Worm (Caenorhabditis elegans) whole organism, mixed stage, embryonic: ENCODE data around the gene papl-1.
A peak's percentile ranks its signal among the peaks of the same experiment; 100 is the strongest.

ENCODE experiments used
- bed-3 ChIP-seq: fragments of 200-800 bp; sonication (Bioruptor generic); optimal IDR thresholded peaks from 3 replicates; lab custom pipeline; 2018; ENCODE audit warnings: mild to moderate bottlenecking, missing genetic modification characterization, moderate library complexity, missing compliant biosample characterization
- blmp-1 ChIP-seq: fragments of 150-350 bp; optimal IDR thresholded peaks from 2 replicates; lab custom pipeline; 2014; ENCODE audit warnings: missing biosample characterization, missing genetic modification characterization
- ceh-39 ChIP-seq: fragments of 150-350 bp; optimal IDR thresholded peaks from 2 replicates; lab custom pipeline; 2014; ENCODE audit warnings: missing biosample characterization, missing genetic modification characterization
- ceh-43 ChIP-seq: fragments of 200-800 bp; sonication (Bioruptor generic); optimal IDR thresholded peaks from 2 replicates; lab custom pipeline; 2018; ENCODE audit warnings: mild to moderate bottlenecking, missing genetic modification characterization, moderate library complexity, missing compliant biosample characterization
- ceh-83 ChIP-seq: fragments of 200-800 bp; sonication (Bioruptor generic); optimal IDR thresholded peaks from 2 replicates; lab custom pipeline; 2018; ENCODE audit warnings: mild to moderate bottlenecking, missing genetic modification characterization, missing compliant biosample characterization
- ces-1 ChIP-seq: fragments of 150-350 bp; optimal IDR thresholded peaks from 2 replicates; lab custom pipeline; 2014; ENCODE audit warnings: missing biosample characterization, missing genetic modification reagents, missing genetic modification characterization
- cnd-1 ChIP-seq: fragments of 200-800 bp; sonication (Bioruptor generic); optimal IDR thresholded peaks from 2 replicates; lab custom pipeline; 2018; ENCODE audit warnings: mild to moderate bottlenecking, missing genetic modification characterization, missing compliant biosample characterization
- drap-1 ChIP-seq: fragments of 200-800 bp; sonication (Bioruptor generic); optimal IDR thresholded peaks from 3 replicates; lab custom pipeline; 2018; ENCODE audit warnings: mild to moderate bottlenecking, missing genetic modification characterization, missing compliant biosample characterization
- elt-1 ChIP-seq: sonication (generic microtip); optimal IDR thresholded peaks from 2 replicates; lab custom pipeline; 2017; ENCODE audit warnings: missing genetic modification characterization, mild to moderate bottlenecking, missing compliant biosample characterization, antibody characterized with exemption, moderate library complexity, borderline replicate concordance; ENCODE audit not compliant: insufficient read depth
- elt-3 ChIP-seq: fragments of 150-350 bp; optimal IDR thresholded peaks from 2 replicates; lab custom pipeline; 2014; ENCODE audit warnings: missing biosample characterization, missing genetic modification characterization
- hlh-1 ChIP-seq: fragments of 150-350 bp; optimal IDR thresholded peaks from 2 replicates; lab custom pipeline; 2014; ENCODE audit warnings: missing biosample characterization, missing genetic modification reagents, missing genetic modification characterization
- lin-13 ChIP-seq: fragments of 150-350 bp; optimal IDR thresholded peaks from 2 replicates; lab custom pipeline; 2014; ENCODE audit warnings: missing biosample characterization, missing genetic modification characterization
- lin-32 ChIP-seq: fragments of 200-800 bp; sonication (Bioruptor generic); optimal IDR thresholded peaks from 2 replicates; lab custom pipeline; 2018; ENCODE audit warnings: mild to moderate bottlenecking, missing genetic modification characterization, missing compliant biosample characterization
- lsy-2 ChIP-seq: fragments of 150-350 bp; optimal IDR thresholded peaks from 2 replicates; lab custom pipeline; 2014; ENCODE audit warnings: missing biosample characterization, missing genetic modification characterization
- mep-1 ChIP-seq: fragments of 150-350 bp; optimal IDR thresholded peaks from 2 replicates; lab custom pipeline; 2017; ENCODE audit warnings: missing biosample characterization, missing genetic modification reagents, missing genetic modification characterization, inconsistent platforms
- mls-2 ChIP-seq: sonication (generic microtip); optimal IDR thresholded peaks from 2 replicates; lab custom pipeline; 2016; ENCODE audit warnings: mild to moderate bottlenecking, missing genetic modification characterization, moderate library complexity, missing compliant biosample characterization
- nhr-12 ChIP-seq: fragments of 150-350 bp; optimal IDR thresholded peaks from 2 replicates; lab custom pipeline; 2014; ENCODE audit warnings: missing biosample characterization, missing genetic modification characterization
- nhr-237 ChIP-seq: fragments of 150-350 bp; optimal IDR thresholded peaks from 2 replicates; lab custom pipeline; 2014; ENCODE audit warnings: missing biosample characterization, missing genetic modification characterization
- nhr-28 ChIP-seq: fragments of 150-350 bp; optimal IDR thresholded peaks from 2 replicates; lab custom pipeline; 2014; ENCODE audit warnings: missing biosample characterization, missing genetic modification characterization
- sem-2 ChIP-seq: fragments of 200-800 bp; sonication (Bioruptor generic); optimal IDR thresholded peaks from 2 replicates; lab custom pipeline; 2018; ENCODE audit warnings: mild to moderate bottlenecking, missing genetic modification characterization, missing compliant biosample characterization
- snpc-4 ChIP-seq: fragments of 150-350 bp; optimal IDR thresholded peaks from 2 replicates; lab custom pipeline; 2014; ENCODE audit warnings: missing biosample characterization, missing genetic modification characterization
- sptf-1 ChIP-seq: sonication (generic microtip); optimal IDR thresholded peaks from 2 replicates; lab custom pipeline; 2017; ENCODE audit warnings: mild to moderate bottlenecking, missing genetic modification characterization, moderate library complexity, missing compliant biosample characterization
- unc-120 ChIP-seq: sonication (generic microtip); optimal IDR thresholded peaks from 2 replicates; lab custom pipeline; 2017; ENCODE audit warnings: missing genetic modification characterization, missing compliant biosample characterization; ENCODE audit not compliant: poor library complexity, severe bottlenecking
- unc-39 ChIP-seq: fragments of 150-350 bp; optimal IDR thresholded peaks from 2 replicates; lab custom pipeline; 2014; ENCODE audit warnings: missing biosample characterization, missing genetic modification characterization
- unc-62 ChIP-seq: fragments of 150-350 bp; optimal IDR thresholded peaks from 2 replicates; lab custom pipeline; 2014; ENCODE audit warnings: missing biosample characterization, missing genetic modification reagents, missing genetic modification characterization
- zip-8 ChIP-seq: fragments of 150-350 bp; optimal IDR thresholded peaks from 2 replicates; lab custom pipeline; 2014; ENCODE audit warnings: missing biosample characterization, missing genetic modification characterization
- ztf-11 ChIP-seq: fragments of 150-350 bp; optimal IDR thresholded peaks from 2 replicates; lab custom pipeline; 2014; ENCODE audit warnings: missing biosample characterization, missing genetic modification characterization

The papl-1 gene

DNA sequence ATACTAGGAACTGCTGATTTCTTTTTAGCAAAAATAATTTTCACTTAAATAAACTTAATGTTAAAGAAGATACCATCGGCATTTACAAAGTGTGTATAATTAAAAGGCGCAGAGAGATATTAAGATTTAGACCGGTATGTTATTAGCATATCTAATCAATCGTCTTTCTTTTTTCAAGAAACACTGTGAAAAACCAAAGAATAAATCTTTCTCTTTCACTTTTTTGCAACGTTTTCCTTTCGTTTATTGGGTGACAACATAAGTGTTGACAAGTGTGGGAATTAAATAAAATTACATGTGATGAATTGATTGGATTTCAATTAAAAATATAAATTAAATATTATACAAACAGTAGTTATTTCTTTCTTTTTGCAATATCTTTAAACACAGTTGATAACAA lies 7.2 kb downstream of the papl-1 start, which contains the start of gene C15C8.8:
TSS of gene C15C8.8 (minus strand) at position 101 of the 400 bp plus-strand sequence.
- TF ChIP-seq elt-3 (no peak), nhr-237 (tag; lab: Kevin White, UChicago) (no peak), snpc-4 (no peak), bed-3 (GFP tag; lab: Kevin White, UChicago) (no peak), mep-1 (tag; lab: Kevin White, UChicago) (no peak), lin-32 (GFP tag; lab: Kevin White, UChicago) (no peak), sptf-1 (tag; lab: Kevin White, UChicago) (no peak)

- TF ChIP-seq elt-1 (tag; lab: Kevin White, UChicago) (no peak), lin-32 (GFP tag; lab: Kevin White, UChicago) (no peak), nhr-237 (tag; lab: Kevin White, UChicago) (no peak), ztf-11 (no peak), unc-62 (GFP tag; lab: Kevin White, UChicago) (no peak), elt-3 (no peak), lin-13 (tag; lab: Kevin White, UChicago) (no peak), snpc-4 (no peak), ceh-43 (GFP tag; lab: Kevin White, UChicago) (no peak), mls-2 (no peak), cnd-1 (tag; lab: Kevin White, UChicago) (no peak), bed-3 (GFP tag; lab: Kevin White, UChicago) (no peak), drap-1 (GFP tag; lab: Kevin White, UChicago) (no peak), nhr-12 (tag; lab: Kevin White, UChicago) (no peak)
These were observed 8.0 kb downstream of the papl-1 start, which contains the start of gene C15C8.6 for ce11 chrV:12751495-12752050. C15C8.6 (minus strand) TSS chrV:12751545.

DNA sequence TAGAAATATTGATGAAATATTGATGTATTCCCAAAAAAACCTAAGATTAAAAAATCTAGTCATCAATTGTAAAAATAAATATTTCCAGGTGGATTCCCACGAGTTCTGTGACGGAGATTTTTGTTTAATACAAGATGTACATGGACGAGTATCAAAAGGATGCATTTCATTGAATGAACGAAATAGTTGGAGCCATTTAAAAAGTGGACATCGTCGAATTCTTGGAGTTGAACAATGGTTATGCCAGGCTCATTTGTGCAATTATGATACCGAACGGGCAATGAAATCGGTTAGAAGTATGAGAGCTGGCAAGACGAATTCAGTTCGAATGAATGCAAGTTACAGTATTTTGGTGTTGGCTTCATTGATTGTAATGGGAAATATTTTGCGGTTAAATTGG lies 10.0 kb downstream of the papl-1 start:
- TF ChIP-seq blmp-1 (tag; lab: Kevin White, UChicago): no peak
- no peak for TF ChIP-seq unc-39 (tag; lab: Kevin White, UChicago)
- no peak for TF ChIP-seq mep-1 (tag; lab: Kevin White, UChicago)
- TF ChIP-seq snpc-4: no peak
- no peak for TF ChIP-seq unc-62 (GFP tag; lab: Kevin White, UChicago)
- TF ChIP-seq, all 35 proteins: peak for 0

- TF ChIP-seq ztf-11: no peak
- TF ChIP-seq ces-1: peak; percentile 97
These were observed 11.7 kb downstream of the papl-1 start, which contains the start of gene C15C8.5 for ce11 chrV:12747856-12748255. C15C8.5 (plus strand) TSS chrV:12748007.

- TF ChIP-seq mls-2 (no peak), elt-1 (tag; lab: Kevin White, UChicago) (peak; percentile 94)
These were observed 12.1 kb downstream of the papl-1 start, which contains the start of gene C15C8.4 for ce11 chrV:12747431-12747830. C15C8.4 (minus strand) TSS chrV:12747463.

DNA sequence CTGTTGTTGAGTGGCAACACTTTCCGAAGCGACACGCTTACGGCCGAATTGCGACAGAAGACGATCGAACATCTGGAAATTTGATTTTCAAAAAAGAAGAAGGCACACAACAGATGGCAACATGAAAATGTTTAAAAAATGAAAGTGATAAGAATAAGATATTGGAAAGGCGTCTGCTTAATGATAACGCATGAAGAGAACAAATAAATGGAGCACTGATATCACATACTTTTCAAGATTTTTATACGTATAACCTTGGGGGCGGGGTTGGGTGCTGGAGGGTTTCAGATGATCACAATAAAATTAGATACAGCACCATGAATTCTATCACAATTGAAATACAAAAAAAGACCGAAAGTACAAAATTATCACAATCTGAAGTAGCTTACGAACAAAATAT lies 14.6 kb downstream of the papl-1 start, which contains the start of gene C15C8.7:
TSS of gene C15C8.7 (minus strand) at position 72 of the 400 bp plus-strand sequence.
- TF ChIP-seq ceh-39: no peak
- no peak for TF ChIP-seq sptf-1 (tag; lab: Kevin White, UChicago)
- TF ChIP-seq snpc-4: no peak
- TF ChIP-seq nhr-12 (tag; lab: Kevin White, UChicago): no peak
- no peak for TF ChIP-seq blmp-1 (tag; lab: Kevin White, UChicago)
- no peak for TF ChIP-seq unc-62 (GFP tag; lab: Kevin White, UChicago)
- no peak for TF ChIP-seq mls-2
- TF ChIP-seq lin-32 (GFP tag; lab: Kevin White, UChicago): no peak
- no peak for TF ChIP-seq ceh-83 (GFP tag; lab: Kevin White, UChicago)
- TF ChIP-seq ceh-43 (GFP tag; lab: Kevin White, UChicago): no peak
- TF ChIP-seq unc-120 (tag; lab: Kevin White, UChicago): no peak
- TF ChIP-seq ztf-11: no peak
- TF ChIP-seq hlh-1 (tag; lab: Kevin White, UChicago): no peak
- no peak for TF ChIP-seq lsy-2
- no peak for TF ChIP-seq drap-1 (GFP tag; lab: Kevin White, UChicago)

DNA sequence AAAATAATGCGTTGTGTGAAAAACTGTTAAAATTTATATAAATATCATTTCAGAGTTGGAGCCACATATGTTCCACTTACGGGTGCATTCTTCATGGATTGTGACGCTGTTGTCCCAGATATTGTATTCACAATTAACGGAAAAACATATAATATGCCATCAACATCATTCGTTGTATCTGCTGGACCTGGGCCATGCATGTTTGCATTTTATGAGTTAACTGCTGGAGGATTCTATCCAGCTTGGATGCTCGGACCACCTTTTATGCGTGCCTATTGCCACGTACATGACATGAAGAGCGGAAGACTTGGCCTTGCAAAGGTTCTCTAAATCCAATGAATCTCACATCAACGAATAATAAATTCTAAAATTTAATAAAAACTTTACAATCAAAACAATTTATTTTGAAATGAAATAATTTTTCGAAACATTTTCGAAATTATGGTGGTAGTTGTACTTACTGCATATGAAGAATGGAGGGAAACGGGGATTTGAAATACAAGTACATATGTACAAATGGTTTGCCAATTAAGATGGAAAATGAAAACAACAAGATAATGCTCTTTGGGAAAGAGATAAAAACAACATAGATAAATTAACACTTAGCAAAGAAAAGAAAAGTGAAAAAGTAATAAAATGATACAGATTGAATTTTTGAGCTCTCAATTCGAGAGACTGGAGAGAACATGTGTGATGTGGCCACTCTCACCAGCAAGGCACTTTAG lies 15.6 kb downstream of the papl-1 start:
- TF ChIP-seq elt-3 (no peak), unc-62 (GFP tag; lab: Kevin White, UChicago) (no peak), zip-8 (no peak), ceh-39 (no peak), ceh-83 (GFP tag; lab: Kevin White, UChicago) (no peak), mls-2 (no peak), nhr-28 (no peak), lsy-2 (no peak), cnd-1 (tag; lab: Kevin White, UChicago) (no peak), drap-1 (GFP tag; lab: Kevin White, UChicago) (no peak), sem-2 (no peak)
